Fruit fly (Drosophila melanogaster): Measurements from ENCODE around the gene EMC4.

- TF ChIP-seq vfl (GFP tag; optimal IDR thresholded peaks at IDR 0.05): no peak
- TF ChIP-seq chinmo (GFP tag; IDR thresholded peaks at IDR 0.05; ENCODE audit: partially characterized antibody): peak; percentile 83; the same call in 2 of the 4 replicates
- TF ChIP-seq CG10431 (GFP tag; optimal IDR thresholded peaks at IDR 0.05): no peak
- TF ChIP-seq CG15514 (GFP tag; optimal IDR thresholded peaks at IDR 0.05): no peak
- no peak for TF ChIP-seq CG13296 (GFP tag; optimal IDR thresholded peaks at IDR 0.05)
Observed at dm6 chr3L:22880914-22881313, 12.9 kb upstream of the EMC4 start, which contains the start of gene slif.
